Worm (Caenorhabditis elegans): Measurements from ENCODE around the gene B0303.16.

B0303.16 gene

DNA sequence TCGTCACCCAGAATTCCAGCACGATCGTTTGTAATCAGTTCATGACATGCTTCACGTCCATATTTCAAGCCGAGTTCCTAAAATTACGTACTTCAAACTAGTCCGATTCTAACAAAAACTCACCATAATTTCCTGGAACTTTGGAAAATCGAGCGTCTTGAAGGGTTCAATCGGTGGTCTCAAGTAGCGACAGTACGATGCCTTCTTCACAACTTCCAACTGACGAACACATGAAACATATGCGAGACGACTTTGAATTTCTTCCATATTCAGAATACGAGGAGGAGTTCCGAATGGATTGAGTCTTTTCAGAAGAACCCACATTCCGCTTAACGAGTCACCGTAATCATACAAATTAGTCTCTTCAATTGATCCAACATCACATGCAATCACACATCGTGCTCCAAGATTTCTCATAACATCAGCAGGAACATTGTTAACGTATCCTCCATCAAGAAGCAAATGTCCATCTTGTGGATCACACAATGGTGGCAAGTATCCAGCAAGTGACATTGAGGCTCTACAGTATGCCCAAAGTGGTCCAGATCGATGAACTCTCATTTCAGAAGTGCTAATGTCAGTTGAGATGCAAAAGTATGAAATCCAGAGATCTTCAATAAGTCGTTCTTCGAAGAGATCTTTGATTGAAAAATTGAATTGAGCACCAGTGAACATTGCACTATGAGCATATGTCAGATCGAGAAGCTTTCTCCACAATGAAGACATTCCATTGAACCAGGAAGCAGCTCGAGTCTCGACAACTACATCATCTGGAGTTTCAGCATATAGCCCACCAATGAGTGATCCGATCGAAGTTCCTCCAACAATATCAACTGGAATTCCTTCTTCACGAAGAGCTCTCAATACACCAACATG, 21.4 kb downstream of the B0303.16 start:
- TF ChIP-seq unc-62 (GFP tag; optimal IDR thresholded peaks at IDR 0.05), result no peak

DNA sequence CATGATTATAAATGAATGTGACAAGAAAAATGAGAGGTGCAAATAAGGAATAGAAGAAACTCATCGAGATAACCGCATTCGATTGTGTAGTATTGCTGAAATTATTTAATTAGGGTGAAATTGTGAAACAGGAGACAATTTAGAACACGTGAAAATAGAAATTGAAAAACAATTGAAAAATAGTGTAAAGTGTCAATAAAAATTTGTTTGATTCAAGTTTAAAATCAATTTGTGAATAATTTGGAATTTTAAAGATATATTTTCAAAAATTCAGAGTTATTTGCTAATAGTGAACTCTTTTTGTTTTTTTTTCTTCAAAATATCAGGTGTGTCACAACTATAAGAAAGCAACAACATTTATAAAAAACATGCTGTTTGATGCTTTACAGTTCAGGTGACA, 26.4 kb downstream of the B0303.16 start, which contains the start of gene ZK370.4:
TSS of gene ZK370.4 (minus strand) at position 101 of the 400 bp plus-strand sequence.
- no peak for TF ChIP-seq unc-62 (GFP tag; optimal IDR thresholded peaks at IDR 0.05)

DNA sequence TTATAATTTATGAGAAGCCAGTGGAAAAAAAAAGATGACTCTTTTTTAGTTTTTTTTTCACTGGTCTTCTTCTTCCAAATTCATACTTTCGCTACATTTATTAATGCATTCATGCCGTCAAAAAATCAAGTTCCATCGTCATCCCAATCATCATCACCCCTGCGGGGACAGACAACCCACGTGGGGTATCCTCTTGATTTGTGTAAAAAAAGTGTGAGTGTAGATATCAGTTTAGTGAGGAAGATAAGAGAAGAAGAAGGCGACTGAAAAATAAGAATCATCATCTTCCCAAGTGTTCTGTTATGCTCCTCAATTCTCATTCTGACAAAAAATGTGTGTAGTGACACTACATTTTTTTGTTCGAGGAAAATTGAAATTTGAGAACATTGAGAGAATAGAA, 27.1 kb downstream of the B0303.16 start:
- TF ChIP-seq unc-62 (GFP tag; optimal IDR thresholded peaks at IDR 0.05), result no peak

DNA sequence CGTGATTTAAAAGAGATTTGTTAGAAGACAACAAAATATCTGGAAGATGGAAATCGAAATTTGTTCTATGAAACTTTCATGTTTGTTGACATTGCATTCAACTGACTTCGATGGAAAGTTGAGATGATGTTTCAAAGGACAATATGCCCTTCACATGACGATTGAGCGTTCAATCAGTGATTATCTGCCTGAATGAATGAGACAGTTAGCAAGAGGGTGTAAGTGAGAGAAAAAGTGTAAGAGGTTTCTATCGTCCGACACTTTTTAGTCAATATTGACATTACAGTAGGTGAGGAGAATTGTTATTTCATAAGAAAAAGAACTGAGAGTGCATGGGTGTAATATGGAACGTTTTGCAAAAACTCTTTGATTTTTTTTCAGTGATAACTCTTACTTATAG, 28.4 kb downstream of the B0303.16 start:
- TF ChIP-seq unc-62 (GFP tag; optimal IDR thresholded peaks at IDR 0.05), result no peak

DNA sequence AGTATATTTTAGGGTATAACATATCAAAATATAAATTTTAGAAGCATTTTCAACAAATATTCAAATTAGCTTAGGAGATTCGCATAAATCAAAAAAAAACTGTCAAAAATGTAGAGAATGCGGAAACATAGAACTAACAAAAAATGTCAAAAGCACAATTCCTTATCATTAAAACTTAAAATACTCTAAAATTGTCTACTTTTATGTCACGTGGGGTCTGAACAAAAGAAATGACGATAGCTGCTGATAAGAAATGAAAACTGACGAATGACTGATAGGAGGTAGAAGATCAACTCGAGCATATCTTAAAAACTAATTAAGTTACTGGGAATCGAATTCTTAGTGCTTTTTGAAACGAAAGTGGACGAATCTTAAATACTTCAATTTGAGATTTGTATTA, 28.8 kb downstream of the B0303.16 start:
- TF ChIP-seq unc-62 (GFP tag; optimal IDR thresholded peaks at IDR 0.05), result no peak

DNA sequence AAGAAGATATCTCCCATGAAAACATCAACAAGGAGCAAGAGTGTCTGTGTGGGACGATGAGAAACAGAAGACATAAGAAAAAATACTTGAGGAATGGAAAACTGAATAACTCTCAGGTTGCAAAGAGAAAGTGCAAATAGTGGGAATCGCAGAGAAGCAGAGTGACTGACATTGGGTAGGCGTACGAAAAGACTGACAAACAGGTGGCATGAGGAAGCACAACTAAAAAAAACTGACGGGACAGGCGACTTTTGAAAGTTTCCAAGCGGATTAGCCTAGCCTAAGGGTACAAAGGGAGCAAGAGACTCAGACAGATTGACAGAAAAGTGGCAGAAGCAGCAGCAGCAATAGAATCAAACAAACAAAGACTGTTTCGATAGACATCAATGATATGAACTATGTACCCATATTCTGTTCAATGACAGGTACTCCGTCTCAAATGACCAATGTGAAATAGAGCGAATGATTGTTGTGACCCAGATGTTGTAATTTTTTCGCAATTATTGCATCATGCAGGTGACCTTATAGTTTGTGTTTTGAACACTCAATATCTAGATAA, 29.5 kb downstream of the B0303.16 start:
- TF ChIP-seq unc-62 (GFP tag; optimal IDR thresholded peaks at IDR 0.05), result no peak

DNA sequence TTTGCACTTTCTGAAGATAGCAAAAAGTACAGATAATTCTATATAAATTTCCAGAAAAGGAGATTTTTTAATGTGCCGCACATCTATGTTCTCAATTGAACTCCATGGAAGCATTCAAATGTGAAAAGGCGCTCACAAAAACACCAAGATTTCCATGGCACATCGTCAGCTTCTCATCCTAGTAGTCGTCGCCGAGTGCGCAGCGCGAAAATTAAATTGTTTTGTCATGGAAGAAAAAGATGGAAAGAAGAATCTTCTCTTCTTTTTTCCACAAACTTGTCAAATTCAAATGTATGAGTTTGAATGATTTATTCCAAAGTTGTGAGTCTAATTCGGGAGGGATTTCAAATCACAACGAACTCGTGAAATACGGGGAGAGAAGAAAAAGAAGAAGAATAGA, 32.5 kb downstream of the B0303.16 start:
- TF ChIP-seq unc-62 (GFP tag; optimal IDR thresholded peaks at IDR 0.05), result no peak

DNA sequence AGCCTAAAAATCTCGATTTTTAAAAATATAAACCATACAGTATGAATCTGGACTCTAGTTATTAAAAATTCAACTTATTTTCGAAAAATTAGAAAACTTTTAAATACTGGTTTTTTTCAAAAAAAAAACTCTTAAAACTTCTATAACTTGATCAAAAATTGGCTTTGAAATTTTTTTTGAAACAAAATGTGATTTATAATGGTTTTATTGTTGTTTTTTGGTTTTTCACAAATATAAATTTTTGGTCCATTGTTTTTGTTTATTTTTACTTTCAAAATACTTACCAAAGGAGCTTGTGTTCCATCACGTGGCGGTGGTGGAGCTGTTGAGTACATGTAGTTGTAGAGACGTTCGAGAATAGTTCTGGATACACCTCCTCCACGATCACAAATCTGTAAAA, 33.4 kb downstream of the B0303.16 start:
- TF ChIP-seq unc-62 (GFP tag; optimal IDR thresholded peaks at IDR 0.05), result no peak

DNA sequence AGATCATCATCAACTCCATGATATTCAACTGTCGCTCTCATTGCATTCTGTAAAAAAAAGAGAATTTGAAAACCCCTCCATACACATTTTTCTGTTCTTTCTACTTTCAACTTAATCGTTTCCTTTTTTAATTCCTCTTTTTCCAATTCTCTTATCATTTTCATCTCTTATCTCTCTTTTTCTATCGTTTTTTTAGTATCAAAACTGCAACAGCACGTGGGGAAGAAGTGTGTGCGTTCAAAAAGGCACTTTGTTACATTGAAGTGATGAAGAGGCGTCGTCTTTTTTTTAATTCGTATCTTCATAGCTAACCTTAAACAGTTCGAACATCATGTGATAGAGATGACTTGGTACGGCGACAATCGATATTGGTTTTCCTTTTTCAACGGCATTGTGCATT, 34.3 kb downstream of the B0303.16 start:
- TF ChIP-seq unc-62 (GFP tag; optimal IDR thresholded peaks at IDR 0.05), result no peak

DNA sequence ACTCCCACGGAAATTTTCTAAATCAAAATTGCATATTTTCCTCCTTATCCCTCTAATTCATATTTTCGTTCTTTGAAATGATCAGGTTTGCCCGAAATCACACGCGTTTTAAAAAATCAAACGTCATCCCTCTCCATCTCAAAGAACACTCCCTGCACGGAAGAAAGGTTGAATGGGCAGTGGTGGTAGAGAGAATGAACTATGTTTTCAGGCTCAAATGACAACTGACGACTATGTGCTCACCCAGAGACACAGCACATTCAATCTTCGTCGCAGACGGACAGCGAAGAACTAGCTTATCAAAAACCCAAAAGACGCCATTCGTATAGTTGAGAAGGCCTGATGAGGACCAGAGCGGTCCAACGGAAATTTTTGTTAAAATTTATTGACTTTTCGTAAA, 34.9 kb downstream of the B0303.16 start:
- TF ChIP-seq unc-62 (GFP tag; optimal IDR thresholded peaks at IDR 0.05), result no peak

DNA sequence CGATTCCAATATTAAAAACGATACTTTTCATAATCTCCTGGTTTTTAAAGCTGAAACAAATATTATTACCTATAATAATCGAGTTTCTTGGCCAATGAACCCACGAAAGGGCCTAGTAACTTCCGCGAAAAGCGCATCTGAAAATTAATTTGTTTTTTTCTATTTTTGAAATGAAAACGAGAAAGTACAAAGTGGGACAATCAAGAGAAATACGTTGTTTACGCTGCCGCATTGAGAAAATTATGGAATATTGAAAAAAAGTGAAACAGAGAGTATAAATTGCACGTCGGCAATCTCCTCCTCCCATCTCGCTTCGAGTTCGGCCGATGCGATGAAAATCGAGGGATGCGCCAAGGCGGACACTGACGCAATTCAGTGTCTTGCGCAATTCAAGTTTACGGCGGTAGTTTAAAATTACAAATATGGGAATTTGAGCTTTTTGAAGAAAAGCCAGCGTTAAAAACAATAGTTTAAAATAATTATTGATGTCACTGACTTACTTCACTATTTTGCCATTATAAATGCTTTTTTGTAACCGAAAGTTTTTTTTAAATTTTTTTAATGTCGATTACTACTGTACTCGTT, 36.5 kb downstream of the B0303.16 start, which contains the start of gene pdhk-2:
TSS of gene pdhk-2 (minus strand) at position 137 of the 585 bp plus-strand sequence.
- TF ChIP-seq unc-62 (GFP tag; optimal IDR thresholded peaks at IDR 0.05), result no peak

DNA sequence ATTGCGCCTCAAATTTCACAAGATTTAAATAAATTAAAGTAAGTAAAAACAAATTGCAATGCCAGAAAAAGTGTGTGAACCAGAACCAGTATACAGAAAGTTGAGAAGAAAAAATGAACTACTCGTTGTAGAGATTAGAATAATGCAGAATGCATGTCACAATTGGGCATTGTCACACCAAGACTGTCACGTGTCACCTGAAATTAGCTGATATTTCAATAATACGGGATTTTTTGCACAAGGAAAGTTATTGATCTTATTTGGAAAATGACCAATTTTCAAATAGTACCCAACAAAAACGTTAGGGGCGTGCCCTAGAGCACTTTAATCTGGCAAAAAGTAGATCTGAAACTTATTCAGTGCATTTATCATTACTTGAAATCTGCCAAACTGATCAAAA, 37.1 kb downstream of the B0303.16 start:
- TF ChIP-seq unc-62 (GFP tag; optimal IDR thresholded peaks at IDR 0.05), result no peak

DNA sequence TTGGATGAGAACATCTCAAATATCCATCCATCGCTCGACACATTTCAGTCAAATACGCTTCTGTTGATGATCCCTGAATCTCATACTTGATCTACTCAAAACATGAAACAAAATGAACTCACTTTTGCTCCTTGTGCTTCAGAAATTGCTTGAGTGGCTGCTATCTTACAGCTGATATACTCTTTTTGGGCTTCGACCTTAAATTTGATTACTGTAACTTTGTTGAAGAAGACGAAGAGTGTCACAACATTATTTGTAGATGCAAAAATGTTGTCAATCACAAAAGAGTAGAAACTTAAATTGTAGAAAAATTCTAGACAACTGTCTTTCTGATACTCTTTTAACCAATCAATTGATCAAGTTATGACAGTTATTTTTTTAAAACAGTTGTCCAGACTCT, 37.7 kb downstream of the B0303.16 start:
- TF ChIP-seq unc-62 (GFP tag; optimal IDR thresholded peaks at IDR 0.05), result no peak

DNA sequence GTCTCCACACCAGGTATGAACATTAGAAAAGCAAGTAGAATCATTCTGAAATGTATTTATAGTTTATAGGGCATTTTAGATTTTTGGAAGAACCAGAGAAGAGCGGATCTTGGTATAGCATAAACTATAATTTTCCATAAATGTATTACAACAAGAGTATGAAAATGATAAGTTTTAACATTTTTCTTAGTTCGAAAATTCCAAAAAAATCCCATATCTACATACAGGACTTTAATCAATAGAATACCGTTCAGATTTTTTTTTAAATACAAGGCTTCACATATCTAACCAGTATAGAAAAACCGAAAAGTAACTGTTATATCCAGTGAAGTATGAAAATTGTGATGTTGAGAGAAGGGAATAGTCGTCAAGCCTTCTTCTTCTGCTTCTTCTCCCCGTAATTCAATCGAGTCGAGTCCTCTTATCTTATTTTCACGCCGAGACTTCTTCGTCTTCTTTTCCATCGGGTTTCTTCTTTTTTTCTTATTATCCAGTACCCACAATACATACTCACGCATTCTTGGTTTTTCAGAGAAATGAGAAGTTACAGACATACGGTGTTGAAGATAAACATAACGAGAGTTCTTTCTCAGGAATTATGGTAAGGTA, 39.0 kb downstream of the B0303.16 start, which contains the start of gene ZK370.6:
TSS of gene ZK370.6 (minus strand) at position 51 of the 609 bp plus-strand sequence.
- no peak for TF ChIP-seq unc-62 (GFP tag; optimal IDR thresholded peaks at IDR 0.05)

DNA sequence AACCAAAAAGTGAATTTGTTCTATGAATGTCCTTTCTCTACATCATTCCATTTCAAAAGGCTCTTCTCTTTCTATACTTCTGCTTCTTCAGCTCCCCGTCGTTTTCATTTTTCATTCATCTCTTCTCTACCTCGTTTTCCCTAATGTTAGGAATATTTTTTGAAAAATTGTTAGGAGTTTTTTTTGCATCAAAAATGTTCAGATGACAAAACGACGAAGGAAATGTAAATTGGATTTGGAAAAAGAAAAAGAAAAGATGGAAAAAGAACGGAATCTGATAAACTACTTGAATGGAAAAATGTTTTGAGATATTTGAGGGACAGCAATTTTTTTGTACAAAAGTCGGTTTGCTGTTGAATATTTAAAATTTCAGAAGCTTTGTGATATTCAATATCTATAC, 39.9 kb downstream of the B0303.16 start:
- TF ChIP-seq unc-62 (GFP tag; optimal IDR thresholded peaks at IDR 0.05), result no peak

DNA sequence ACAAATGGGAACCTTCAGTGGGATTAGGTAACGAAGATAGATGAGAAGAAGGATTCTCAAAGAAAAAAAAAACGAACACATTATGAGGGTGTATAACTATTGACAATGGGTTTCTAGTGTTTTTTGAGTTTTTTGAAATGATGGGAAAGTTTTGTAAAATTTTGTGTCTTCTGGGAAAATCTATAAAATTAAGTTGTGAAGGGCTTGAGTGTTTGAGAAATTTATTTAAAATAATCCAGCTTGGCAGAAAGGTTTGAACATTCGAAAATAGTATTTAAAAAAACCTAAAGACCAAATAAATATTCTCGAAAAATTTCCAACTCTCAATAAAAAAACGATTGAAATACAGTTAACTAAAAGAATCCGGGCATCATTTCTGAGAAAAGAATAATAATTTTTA, 40.3 kb downstream of the B0303.16 start:
- TF ChIP-seq unc-62 (GFP tag; optimal IDR thresholded peaks at IDR 0.05), result no peak
